Worm (Caenorhabditis elegans) whole organism, L2 larva: ENCODE results near the gene F07C6.2.

Source experiments
- R02D3.7 ChIP-seq: fragments of 150-350 bp; optimal IDR thresholded peaks from 2 replicates; lab custom pipeline; 2014; ENCODE audit warnings: missing biosample characterization, missing genetic modification characterization
- ZK546.5 ChIP-seq: sonication (generic microtip); optimal IDR thresholded peaks from 2 replicates; lab custom pipeline; 2017; ENCODE audit warnings: missing biosample characterization, missing genetic modification characterization
- ama-1 ChIP-seq: fragments of 150-350 bp; optimal IDR thresholded peaks from 2 replicates; lab custom pipeline; 2018; ENCODE audit warnings: inconsistent platforms
- crh-2 ChIP-seq: sonication (generic microtip); optimal IDR thresholded peaks from 2 replicates; lab custom pipeline; 2017; ENCODE audit warnings: missing biosample characterization, missing genetic modification characterization
- fos-1 ChIP-seq: fragments of 150-350 bp; optimal IDR thresholded peaks from 2 replicates; lab custom pipeline; 2014; ENCODE audit warnings: missing biosample characterization, missing genetic modification characterization
- lin-13 ChIP-seq: fragments of 150-350 bp; optimal IDR thresholded peaks from 2 replicates; lab custom pipeline; 2014; ENCODE audit warnings: missing biosample characterization, missing genetic modification reagents, missing genetic modification characterization
- lin-39 ChIP-seq: fragments of 150-350 bp; optimal IDR thresholded peaks from 2 replicates; lab custom pipeline; 2014; ENCODE audit warnings: missing biosample characterization, missing genetic modification reagents, missing genetic modification characterization
- lsy-2 ChIP-seq, 2 experiments: fragments of 150-350 bp in 1 of 2; sonication (generic microtip) in 1 of 2; optimal IDR thresholded peaks; 2 replicates each; lab custom pipeline; 2014 to 2017; ENCODE audit warnings: missing biosample characterization in 2 of 2, missing genetic modification characterization in 2 of 2
- mdl-1 ChIP-seq, 2 experiments: fragments of 150-350 bp in 1 of 2; sonication (generic microtip) in 1 of 2; optimal IDR thresholded peaks; 2 replicates each; lab custom pipeline; 2017; ENCODE audit warnings: missing biosample characterization in 2 of 2, missing genetic modification characterization in 2 of 2
- nhr-10 ChIP-seq: sonication (generic microtip); optimal IDR thresholded peaks from 2 replicates; lab custom pipeline; 2017; ENCODE audit warnings: missing biosample characterization, missing genetic modification characterization
- nhr-77 ChIP-seq: fragments of 150-350 bp; optimal IDR thresholded peaks from 2 replicates; lab custom pipeline; 2014; ENCODE audit warnings: missing biosample characterization, missing genetic modification characterization
- sma-3 ChIP-seq: sonication (generic microtip); optimal IDR thresholded peaks from 2 replicates; lab custom pipeline; 2016; ENCODE audit warnings: missing genetic modification reagents, missing genetic modification characterization, missing compliant biosample characterization
- unc-39 ChIP-seq: fragments of 150-350 bp; optimal IDR thresholded peaks from 2 replicates; lab custom pipeline; 2014; ENCODE audit warnings: missing biosample characterization, missing genetic modification characterization

ce11 chrIV:12757470-12757869 lies 33.5 kb upstream of the F07C6.2 start, which contains the start of gene flp-9:
- TF ChIP-seq nhr-10 (tag; lab: Kevin White, UChicago) (no peak), unc-39 (no peak), R02D3.7 (tag; lab: Kevin White, UChicago) (no peak), lin-39 (tag; lab: Kevin White, UChicago) (no peak), lsy-2 (tag; optimal IDR thresholded peaks at IDR 0.05; lab: Kevin White, UChicago) (no peak), fos-1 (tag; lab: Kevin White, UChicago) (no peak), ZK546.5 (tag; lab: Kevin White, UChicago) (no peak), ama-1 (lab: Kevin White, UChicago) (no peak), mdl-1 (tag; optimal IDR thresholded peaks at IDR 0.05; lab: Kevin White, UChicago) (no peak), lin-13 (GFP tag; lab: Kevin White, UChicago) (no peak), nhr-77 (tag; lab: Kevin White, UChicago) (no peak), sma-3 (GFP tag; lab: Kevin White, UChicago) (no peak), crh-2 (tag; lab: Kevin White, UChicago) (no peak)
